Worm (Caenorhabditis elegans): ENCODE data around the gene ZK105.1.

ZK105.1 gene

ce11 chrV:7733240-7733765 is 19.5 kb downstream of the ZK105.1 start:
- TF ChIP-seq hlh-13 (GFP tag; optimal IDR thresholded peaks at IDR 0.05) (no peak), sox-2 (GFP tag; IDR thresholded peaks at IDR 0.05) (no peak)

- no peak for TF ChIP-seq pha-4 (tag; optimal IDR thresholded peaks at IDR 0.05)
- TF ChIP-seq tbx-2 (tag; optimal IDR thresholded peaks at IDR 0.05) = no peak
- TF ChIP-seq nfya-1 (tag; optimal IDR thresholded peaks at IDR 0.05) = peak; percentile 74
- TF ChIP-seq rnt-1 (tag; optimal IDR thresholded peaks at IDR 0.05) = peak; percentile 24
- TF ChIP-seq unc-55 (GFP tag; optimal IDR thresholded peaks at IDR 0.05) = peak; percentile 44
- TF ChIP-seq ztf-16 (tag; optimal IDR thresholded peaks at IDR 0.05) = no peak
- peak; percentile 10 for TF ChIP-seq hlh-30 (tag; optimal IDR thresholded peaks at IDR 0.05; ENCODE audit: insufficient read depth)
- TF ChIP-seq ceh-14 (tag; optimal IDR thresholded peaks at IDR 0.05) = no peak
- TF ChIP-seq ceh-6 (GFP tag; optimal IDR thresholded peaks at IDR 0.05) = no peak
- TF ChIP-seq ceh-9 (tag; optimal IDR thresholded peaks at IDR 0.05) = no peak
- peak; percentile 68 for TF ChIP-seq unc-42 (tag; optimal IDR thresholded peaks at IDR 0.05)
- peak; percentile 18 for TF ChIP-seq ceh-34 (tag; optimal IDR thresholded peaks at IDR 0.05)
- peak; percentile 51 for TF ChIP-seq ref-2 (tag; optimal IDR thresholded peaks at IDR 0.05)
- peak; percentile 53 for TF ChIP-seq ceh-18 (tag; optimal IDR thresholded peaks at IDR 0.05)
- no peak for TF ChIP-seq sox-4 (tag; optimal IDR thresholded peaks at IDR 0.05)
- no peak for TF ChIP-seq madf-2 (tag; optimal IDR thresholded peaks at IDR 0.05)
- peak; percentile 11 for TF ChIP-seq ets-4 (tag; optimal IDR thresholded peaks at IDR 0.05)
- no peak for TF ChIP-seq sox-2 (GFP tag; IDR thresholded peaks at IDR 0.05)
- peak; percentile 29 for TF ChIP-seq ceh-31 (tag; optimal IDR thresholded peaks at IDR 0.05)
- no peak for TF ChIP-seq pax-1 (tag; optimal IDR thresholded peaks at IDR 0.05)
Measured at ce11 chrV:7734909-7735308, 21.1 kb downstream of the ZK105.1 start, which contains the start of gene clic-1. clic-1 (minus strand) TSS chrV:7734911.

- TF ChIP-seq nhr-11 (tag; optimal IDR thresholded peaks at IDR 0.05) = no peak
- no peak for TF ChIP-seq ceh-6 (GFP tag; optimal IDR thresholded peaks at IDR 0.05)
- no peak for TF ChIP-seq odd-2 (tag; optimal IDR thresholded peaks at IDR 0.05)
- no peak for TF ChIP-seq unc-86 (tag; optimal IDR thresholded peaks at IDR 0.05)
- TF ChIP-seq pha-2 (tag; optimal IDR thresholded peaks at IDR 0.05) = no peak
- TF ChIP-seq hlh-6 (tag; optimal IDR thresholded peaks at IDR 0.05) = no peak
Measured at ce11 chrV:7735319-7735718, 21.5 kb downstream of the ZK105.1 start, which contains the start of gene srr-10. srr-10 (plus strand) TSS chrV:7735619.

ce11 chrV:7737710-7738109 is 23.9 kb downstream of the ZK105.1 start, which contains the start of gene srr-9:
srr-9 (plus strand) TSS chrV:7738010.
- TF ChIP-seq ceh-22 (tag; optimal IDR thresholded peaks at IDR 0.05) (no peak), elt-2 (tag; optimal IDR thresholded peaks at IDR 0.05) (no peak), tbx-7 (tag; optimal IDR thresholded peaks at IDR 0.05) (no peak), dve-1 (tag; optimal IDR thresholded peaks at IDR 0.05) (no peak), pros-1 (tag; optimal IDR thresholded peaks at IDR 0.05) (no peak), fkh-6 (tag; optimal IDR thresholded peaks at IDR 0.05) (no peak), hlh-8 (tag; optimal IDR thresholded peaks at IDR 0.05) (no peak), mec-3 (tag; optimal IDR thresholded peaks at IDR 0.05; ENCODE audit: borderline replicate concordance) (no peak), ahr-1 (tag; optimal IDR thresholded peaks at IDR 0.05) (no peak), ceh-9 (tag; optimal IDR thresholded peaks at IDR 0.05) (no peak)

ce11 chrV:7739949-7740348 is 26.2 kb downstream of the ZK105.1 start:
- TF ChIP-seq F13H6.1 (tag; optimal IDR thresholded peaks at IDR 0.05) = no peak
- TF ChIP-seq hlh-13 (GFP tag; optimal IDR thresholded peaks at IDR 0.05) = no peak
- no peak for TF ChIP-seq tbx-2 (tag; optimal IDR thresholded peaks at IDR 0.05)
